Worm (Caenorhabditis elegans) whole organism, midembryonic: ENCODE results near the gene dsl-3.

Experiments
- T22C8.4 ChIP-seq: fragments of 200-800 bp; sonication (Bioruptor generic); IDR thresholded peaks from 2 replicates; pipeline ENCODE4 v1.3.6; 2022; ENCODE audit warnings: missing genetic modification characterization, missing compliant biosample characterization
- cog-1 ChIP-seq: sonication (generic microtip); optimal IDR thresholded peaks from 2 replicates; lab custom pipeline; 2016; ENCODE audit warnings: missing genetic modification characterization, missing compliant biosample characterization
- med-1 ChIP-seq: sonication (generic microtip); optimal IDR thresholded peaks from 2 replicates; lab custom pipeline; 2017; ENCODE audit warnings: missing genetic modification characterization, mild to moderate bottlenecking, missing compliant biosample characterization, antibody characterized with exemption, missing genetic modification reagents; ENCODE audit not compliant: insufficient read depth
- ref-1 ChIP-seq: fragments of 200-800 bp; sonication (Bioruptor generic); conservative IDR thresholded peaks from 2 replicates; pipeline ENCODE4 v1.3.6; 2022; ENCODE audit warnings: missing genetic modification reagents, missing genetic modification characterization, missing compliant biosample characterization
- ztf-29 ChIP-seq: fragments of 200-800 bp; sonication (Bioruptor generic); IDR thresholded peaks from 2 replicates; pipeline ENCODE4 v1.3.6; 2022; ENCODE audit warnings: missing genetic modification reagents, missing genetic modification characterization, missing compliant biosample characterization

- TF ChIP-seq cog-1 (tag; lab: Kevin White, UChicago) (no peak), T22C8.4 (GFP tag; lab: Robert Waterston, UW) (no peak), ztf-29 (no peak), ref-1 (GFP tag; lab: Robert Waterston, UW) (no peak), med-1 (GFP tag; lab: Kevin White, UChicago) (no peak)
Measured at ce11 chrIV:1601357-1601756, 8.7 kb upstream of the dsl-3 start, which contains the start of gene set-23.
